Worm (Caenorhabditis elegans) whole organism, young adult: Measurements from ENCODE around the gene Y40C5A.4.

Experiments
- B0019.2 ChIP-seq: fragments of 200-800 bp; sonication (Bioruptor generic); conservative IDR thresholded peaks from 2 replicates; pipeline ENCODE4 v1.3.6; 2022; ENCODE audit warnings: missing genetic modification reagents, missing genetic modification characterization, missing compliant biosample characterization
- B0261.1 ChIP-seq: sonication (generic microtip); optimal IDR thresholded peaks from 2 replicates; lab custom pipeline; 2016; ENCODE audit warnings: mild to moderate bottlenecking, missing genetic modification characterization, moderate library complexity, missing compliant biosample characterization
- C06A6.2 ChIP-seq: fragments of 200-800 bp; sonication (Bioruptor generic); conservative IDR thresholded peaks from 2 replicates; pipeline ENCODE4 v1.3.6; 2022; ENCODE audit warnings: missing genetic modification characterization, missing compliant biosample characterization
- F55B11.4 ChIP-seq: sonication (generic microtip); optimal IDR thresholded peaks from 2 replicates; lab custom pipeline; 2016; ENCODE audit warnings: missing compliant biosample characterization, missing genetic modification characterization, borderline replicate concordance; ENCODE audit not compliant: insufficient read depth
- K11D2.4 ChIP-seq: fragments of 200-800 bp; sonication (Bioruptor generic); IDR thresholded peaks from 2 replicates; pipeline ENCODE4 v1.3.6; 2022; ENCODE audit warnings: missing genetic modification reagents, missing genetic modification characterization, missing compliant biosample characterization
- Y67H2A.10 ChIP-seq: fragments of 200-800 bp; sonication (Bioruptor generic); conservative IDR thresholded peaks from 2 replicates; pipeline ENCODE4 v1.3.6; 2022; ENCODE audit warnings: missing genetic modification reagents, missing genetic modification characterization, missing compliant biosample characterization
- Y95B8A.8 ChIP-seq: fragments of 200-800 bp; sonication (Bioruptor generic); IDR thresholded peaks from 2 replicates; pipeline ENCODE4 v1.3.6; 2022; ENCODE audit warnings: missing genetic modification reagents, missing genetic modification characterization, missing compliant biosample characterization
- ZK185.1 ChIP-seq: sonication (generic microtip); optimal IDR thresholded peaks from 2 replicates; lab custom pipeline; 2016; ENCODE audit warnings: mild to moderate bottlenecking, missing genetic modification characterization, missing compliant biosample characterization; ENCODE audit not compliant: poor library complexity, severe bottlenecking
- aptf-2 ChIP-seq: fragments of 200-800 bp; sonication (Bioruptor generic); conservative IDR thresholded peaks from 2 replicates; pipeline ENCODE4 v1.3.6; 2022; ENCODE audit warnings: missing genetic modification reagents, missing genetic modification characterization, missing compliant biosample characterization
- aptf-3 ChIP-seq: fragments of 200-800 bp; sonication (Bioruptor generic); IDR thresholded peaks from 2 replicates; pipeline ENCODE4 v1.3.6; 2022; ENCODE audit warnings: missing genetic modification characterization, missing compliant biosample characterization
- bed-2 ChIP-seq: fragments of 200-800 bp; sonication (Bioruptor generic); IDR thresholded peaks from 2 replicates; pipeline ENCODE4 v1.3.6; 2022; ENCODE audit warnings: missing genetic modification reagents, missing genetic modification characterization, missing compliant biosample characterization
- cebp-2 ChIP-seq: fragments of 200-800 bp; sonication (Bioruptor generic); IDR thresholded peaks from 2 replicates; pipeline ENCODE4 v1.3.6; 2022; ENCODE audit warnings: missing genetic modification characterization, missing compliant biosample characterization
- chd-7 ChIP-seq: sonication (generic microtip); optimal IDR thresholded peaks from 2 replicates; lab custom pipeline; 2016; ENCODE audit warnings: mild to moderate bottlenecking, missing genetic modification characterization, moderate library complexity, missing compliant biosample characterization
- die-1 ChIP-seq: sonication (generic microtip); optimal IDR thresholded peaks from 2 replicates; lab custom pipeline; 2016; ENCODE audit warnings: missing genotype, mild to moderate bottlenecking, missing genetic modification characterization, missing compliant biosample characterization
- dox-1 ChIP-seq: fragments of 200-800 bp; sonication (Bioruptor generic); IDR thresholded peaks from 2 replicates; pipeline ENCODE4 v1.3.6; 2022; ENCODE audit warnings: missing genetic modification reagents, missing genetic modification characterization, missing compliant biosample characterization
- dpl-1 ChIP-seq: fragments of 150-350 bp; optimal IDR thresholded peaks from 2 replicates; lab custom pipeline; 2014; ENCODE audit warnings: missing biosample characterization, missing genetic modification reagents, missing genetic modification characterization
- egrh-3 ChIP-seq: fragments of 200-800 bp; sonication (Bioruptor generic); IDR thresholded peaks from 2 replicates; pipeline ENCODE4 v1.3.6; 2022; ENCODE audit warnings: missing genetic modification reagents, missing genetic modification characterization, missing compliant biosample characterization
- ekl-4 ChIP-seq: fragments of 200-800 bp; sonication (Bioruptor generic); IDR thresholded peaks from 2 replicates; pipeline ENCODE4 v1.3.6; 2022; ENCODE audit warnings: missing genetic modification reagents, missing genetic modification characterization, missing compliant biosample characterization
- fkh-3 ChIP-seq: sonication (generic microtip); optimal IDR thresholded peaks from 2 replicates; lab custom pipeline; 2016; ENCODE audit warnings: mild to moderate bottlenecking, missing genetic modification characterization, missing compliant biosample characterization
- gei-17 ChIP-seq: fragments of 200-800 bp; sonication (Bioruptor generic); optimal IDR thresholded peaks from 2 replicates; lab custom pipeline; 2018; ENCODE audit warnings: mild to moderate bottlenecking, missing genetic modification characterization, missing compliant biosample characterization
- hlh-12 ChIP-seq: sonication (generic microtip); optimal IDR thresholded peaks from 2 replicates; lab custom pipeline; 2016; ENCODE audit warnings: missing genetic modification characterization, missing compliant biosample characterization
- hlh-26 ChIP-seq: fragments of 200-800 bp; sonication (Bioruptor generic); conservative IDR thresholded peaks from 2 replicates; pipeline ENCODE4 v1.3.6; 2022; ENCODE audit warnings: missing genetic modification reagents, missing genetic modification characterization, missing compliant biosample characterization
- hrde-1 ChIP-seq: sonication (generic microtip); optimal IDR thresholded peaks from 2 replicates; lab custom pipeline; 2016; ENCODE audit warnings: missing genetic modification characterization, mild to moderate bottlenecking, missing compliant biosample characterization, moderate library complexity, missing genotype, missing genetic modification reagents, borderline replicate concordance
- let-607 ChIP-seq, 2 experiments: fragments of 200-800 bp in 1 of 2; sonication (Bioruptor generic) in 1 of 2; sonication (generic microtip) in 1 of 2; optimal IDR thresholded peaks; 2 replicates each; lab custom pipeline; 2016 to 2018; ENCODE audit warnings: mild to moderate bottlenecking in 2 of 2, missing compliant biosample characterization in 2 of 2, missing genetic modification characterization in 2 of 2, moderate library complexity in 2 of 2, missing genotype in 1 of 2
- lin-35 ChIP-seq, 3 experiments: fragments of 150-350 bp in 2 of 3; sonication (generic microtip) in 1 of 3; optimal IDR thresholded peaks; 2 replicates each; lab custom pipeline; 2014 to 2018; ENCODE audit warnings: missing biosample characterization in 3 of 3, missing genetic modification characterization in 3 of 3, missing genetic modification reagents in 3 of 3
- lin-54 ChIP-seq: fragments of 200-800 bp; sonication (Bioruptor generic); optimal IDR thresholded peaks from 2 replicates; lab custom pipeline; 2018; ENCODE audit warnings: mild to moderate bottlenecking, missing genetic modification characterization, missing compliant biosample characterization
- lsl-1 ChIP-seq: fragments of 200-800 bp; sonication (Bioruptor generic); optimal IDR thresholded peaks from 2 replicates; lab custom pipeline; 2018; ENCODE audit warnings: mild to moderate bottlenecking, missing genetic modification characterization, moderate library complexity, missing compliant biosample characterization
- madf-6 ChIP-seq: fragments of 200-800 bp; sonication (Bioruptor generic); IDR thresholded peaks from 2 replicates; pipeline ENCODE4 v1.3.6; 2022; ENCODE audit warnings: missing genetic modification reagents, missing genetic modification characterization, missing compliant biosample characterization
- madf-8 ChIP-seq: fragments of 200-800 bp; sonication (Bioruptor generic); conservative IDR thresholded peaks from 2 replicates; pipeline ENCODE4 v1.3.6; 2022; ENCODE audit warnings: missing genetic modification reagents, missing genetic modification characterization, missing compliant biosample characterization
- mcd-1 ChIP-seq: fragments of 200-800 bp; sonication (Bioruptor generic); IDR thresholded peaks from 2 replicates; pipeline ENCODE4 v1.3.6; 2022; ENCODE audit warnings: missing genetic modification reagents, missing genetic modification characterization, missing compliant biosample characterization
- mxl-1 ChIP-seq: sonication (generic microtip); optimal IDR thresholded peaks from 2 replicates; lab custom pipeline; 2016; ENCODE audit warnings: missing genetic modification characterization, missing compliant biosample characterization
- nfya-1 ChIP-seq: sonication (generic microtip); optimal IDR thresholded peaks from 2 replicates; lab custom pipeline; 2017; ENCODE audit warnings: antibody characterized with exemption, missing compliant biosample characterization, missing genetic modification characterization, borderline replicate concordance; ENCODE audit not compliant: insufficient read depth
- nfya-2 ChIP-seq: fragments of 200-800 bp; sonication (Bioruptor generic); IDR thresholded peaks from 2 replicates; pipeline ENCODE4 v1.3.6; 2022; ENCODE audit warnings: missing genetic modification reagents, missing genetic modification characterization, missing compliant biosample characterization
- nfyb-1 ChIP-seq: fragments of 200-800 bp; sonication (Bioruptor generic); IDR thresholded peaks from 2 replicates; pipeline ENCODE4 v1.3.6; 2022; ENCODE audit warnings: missing genetic modification reagents, missing genetic modification characterization, missing compliant biosample characterization
- nhr-179 ChIP-seq: sonication (generic microtip); optimal IDR thresholded peaks from 2 replicates; lab custom pipeline; 2016; ENCODE audit warnings: mild to moderate bottlenecking, missing genetic modification characterization, missing compliant biosample characterization
- nhr-27 ChIP-seq: fragments of 200-800 bp; sonication (Bioruptor generic); optimal IDR thresholded peaks from 2 replicates; lab custom pipeline; 2018; ENCODE audit warnings: mild to moderate bottlenecking, missing genetic modification characterization, moderate library complexity, missing compliant biosample characterization
- nhr-80 ChIP-seq: sonication (generic microtip); optimal IDR thresholded peaks from 2 replicates; lab custom pipeline; 2016; ENCODE audit warnings: missing genetic modification characterization, missing compliant biosample characterization
- rpc-1 ChIP-seq, 2 experiments: fragments of 150-350 bp in 1 of 2; sonication (generic microtip) in 1 of 2; optimal IDR thresholded peaks; 2 replicates each; lab custom pipeline; 2014 to 2018; ENCODE audit warnings: missing biosample characterization in 1 of 2, missing genetic modification characterization in 1 of 2, missing genetic modification reagents in 1 of 2, missing genotype in 1 of 2
- sea-2 ChIP-seq: fragments of 200-800 bp; sonication (Bioruptor generic); IDR thresholded peaks from 2 replicates; pipeline ENCODE4 v1.3.6; 2022; ENCODE audit warnings: missing genetic modification characterization, missing compliant biosample characterization
- snpc-1.3 ChIP-seq: sonication (generic microtip); optimal IDR thresholded peaks from 2 replicates; lab custom pipeline; 2017; ENCODE audit warnings: missing genetic modification characterization, mild to moderate bottlenecking, missing compliant biosample characterization, antibody characterized with exemption, moderate library complexity, missing genotype, missing genetic modification reagents; ENCODE audit not compliant: insufficient read depth
- tbx-9 ChIP-seq: sonication (generic microtip); optimal IDR thresholded peaks from 2 replicates; lab custom pipeline; 2016; ENCODE audit warnings: borderline replicate concordance, missing genetic modification characterization, inconsistent platforms, missing compliant biosample characterization
- xnd-1 ChIP-seq: sonication (generic microtip); optimal IDR thresholded peaks from 2 replicates; lab custom pipeline; 2016; ENCODE audit warnings: missing genotype, missing genetic modification reagents, missing genetic modification characterization, missing compliant biosample characterization
- zfh-2 ChIP-seq: fragments of 200-800 bp; sonication (Bioruptor generic); conservative IDR thresholded peaks from 2 replicates; pipeline ENCODE4 v1.3.6; 2022; ENCODE audit warnings: missing genetic modification reagents, missing genetic modification characterization, missing compliant biosample characterization
- zim-3 ChIP-seq: sonication (generic microtip); optimal IDR thresholded peaks from 2 replicates; lab custom pipeline; 2017; ENCODE audit warnings: mild to moderate bottlenecking, missing genetic modification characterization, moderate library complexity, missing compliant biosample characterization
- ztf-18 ChIP-seq: sonication (generic microtip); optimal IDR thresholded peaks from 2 replicates; lab custom pipeline; 2016; ENCODE audit warnings: missing genotype, mild to moderate bottlenecking, missing genetic modification characterization, missing compliant biosample characterization
- ztf-28 ChIP-seq: fragments of 200-800 bp; sonication (Bioruptor generic); IDR thresholded peaks from 2 replicates; pipeline ENCODE4 v1.3.6; 2022; ENCODE audit warnings: missing genetic modification reagents, missing genetic modification characterization, missing compliant biosample characterization
- ztf-6 ChIP-seq: fragments of 200-800 bp; sonication (Bioruptor generic); IDR thresholded peaks from 2 replicates; pipeline ENCODE4 v1.3.6; 2022; ENCODE audit warnings: missing genetic modification reagents, missing genetic modification characterization, missing compliant biosample characterization

Y40C5A.4 gene

ce11 chrIV:7316613-7317153 lies 48.2 kb downstream of the Y40C5A.4 start, which contains the start of gene F42C5.9 (continued):
- no peak for TF ChIP-seq C06A6.2 (GFP tag; lab: Robert Waterston, UW)
- TF ChIP-seq hlh-26 (GFP tag; lab: Robert Waterston, UW) = no peak
- TF ChIP-seq aptf-2 = 0 out of 2 replicates have a peak, but pooled peaks have one; percentile 36
- peak; percentile 1 for TF ChIP-seq ZK185.1 (tag; lab: Kevin White, UChicago)
- TF ChIP-seq B0019.2 = peak; percentile 41; the same call in 1 of the 2 replicates
- no peak for TF ChIP-seq egrh-3 (GFP tag; lab: Robert Waterston, UW)
- no peak for TF ChIP-seq chd-7 (tag; lab: Kevin White, UChicago)
- peak; percentile 79 for TF ChIP-seq dox-1 (GFP tag; lab: Robert Waterston, UW)
- no peak for TF ChIP-seq F55B11.4 (tag; lab: Kevin White, UChicago)
- TF ChIP-seq ztf-6 (GFP tag; lab: Robert Waterston, UW) = no peak
- TF ChIP-seq B0261.1 = no peak
- no peak for TF ChIP-seq hlh-12 (tag; lab: Kevin White, UChicago)
- TF ChIP-seq Y67H2A.10 (GFP tag; lab: Robert Waterston, UW) = no peak
- peak; percentile 93 for TF ChIP-seq xnd-1
- TF ChIP-seq zfh-2 (GFP tag; lab: Robert Waterston, UW) = no peak
- TF ChIP-seq aptf-3 (GFP tag; lab: Robert Waterston, UW) = no peak
- TF ChIP-seq nhr-179 (tag; lab: Kevin White, UChicago) = no peak
- TF ChIP-seq madf-8 = peak; percentile 98
- TF ChIP-seq bed-2 (GFP tag; lab: Robert Waterston, UW) = no peak
- no peak for TF ChIP-seq zim-3
- no peak for TF ChIP-seq nhr-80
- no peak for TF ChIP-seq gei-17 (GFP tag; lab: Kevin White, UChicago)
- TF ChIP-seq lin-35 (GFP tag; optimal IDR thresholded peaks at IDR 0.05; lab: Kevin White, UChicago) = no peak
- TF ChIP-seq snpc-1.3 (tag; lab: Kevin White, UChicago) = peak; percentile 88
- TF ChIP-seq K11D2.4 (GFP tag; lab: Robert Waterston, UW) = no peak
- no peak for TF ChIP-seq dpl-1
- TF ChIP-seq nhr-27 (tag; lab: Kevin White, UChicago) = no peak
- no peak for TF ChIP-seq sea-2 (GFP tag; lab: Robert Waterston, UW)
- TF ChIP-seq ztf-18 = peak; percentile 56
- no peak for TF ChIP-seq rpc-1 (optimal IDR thresholded peaks at IDR 0.05; lab: Kevin White, UChicago)
- peak; percentile 9 for TF ChIP-seq rpc-1 (tag; optimal IDR thresholded peaks at IDR 0.05; lab: Kevin White, UChicago)
- TF ChIP-seq let-607 (tag; optimal IDR thresholded peaks at IDR 0.05; lab: Kevin White, UChicago) = no peak
- TF ChIP-seq lin-54 = peak; percentile 56
- TF ChIP-seq nfyb-1 (GFP tag; lab: Robert Waterston, UW) = peak; percentile 66; the same call in 1 of the 2 replicates
- no peak for TF ChIP-seq nfya-2 (GFP tag; lab: Robert Waterston, UW)
- TF ChIP-seq nfya-1 (tag; lab: Kevin White, UChicago) = no peak
- peak; percentile 80 for TF ChIP-seq hrde-1 (tag; lab: Kevin White, UChicago)
- peak; percentile 98 for TF ChIP-seq madf-6 (GFP tag; lab: Robert Waterston, UW)
- TF ChIP-seq Y95B8A.8 (GFP tag; lab: Robert Waterston, UW) = no peak
- TF ChIP-seq die-1 (tag; lab: Kevin White, UChicago) = peak; percentile 17
- TF ChIP-seq lsl-1 (GFP tag; lab: Kevin White, UChicago) = peak; percentile 70
- no peak for TF ChIP-seq mxl-1 (tag; lab: Kevin White, UChicago)
- TF ChIP-seq fkh-3 = no peak
- peak; percentile 77 for TF ChIP-seq ekl-4 (GFP tag; lab: Robert Waterston, UW)
- TF ChIP-seq mcd-1 = peak; percentile 48; the same call in 1 of the 2 replicates
- TF ChIP-seq cebp-2 = no peak
- 0 out of 2 replicates have a peak, but pooled peaks have one; percentile 30 for TF ChIP-seq ztf-28 (GFP tag; lab: Robert Waterston, UW)
- no peak for TF ChIP-seq tbx-9 (tag; lab: Kevin White, UChicago)
